Worm (Caenorhabditis elegans): ENCODE data around the gene hrg-6.

Gene hrg-6

ce11 chrIV:11036222-11036621, 3.8 kb downstream of the hrg-6 start, which contains the start of gene fkb-1 (continued):
- TF ChIP-seq ZK546.5 (tag; optimal IDR thresholded peaks at IDR 0.05) = no peak
- TF ChIP-seq elt-2 (tag; optimal IDR thresholded peaks at IDR 0.05) = peak; percentile 35
- TF ChIP-seq fkh-2 (tag; optimal IDR thresholded peaks at IDR 0.05) = no peak

- TF ChIP-seq ZK546.5 (tag; optimal IDR thresholded peaks at IDR 0.05) = no peak
- TF ChIP-seq hmg-11 (tag; optimal IDR thresholded peaks at IDR 0.05) = no peak
- no peak for TF ChIP-seq daf-12 (tag; optimal IDR thresholded peaks at IDR 0.05)
- no peak for TF ChIP-seq nhr-23 (tag; optimal IDR thresholded peaks at IDR 0.05)
- TF ChIP-seq nhr-76 (tag; optimal IDR thresholded peaks at IDR 0.05) = no peak
- TF ChIP-seq nhr-77 (tag; optimal IDR thresholded peaks at IDR 0.05) = peak; percentile 26
- no peak for TF ChIP-seq fkh-2 (tag; optimal IDR thresholded peaks at IDR 0.05)
- TF ChIP-seq elt-1 (tag; optimal IDR thresholded peaks at IDR 0.05) = no peak
- TF ChIP-seq jun-1 (tag; optimal IDR thresholded peaks at IDR 0.05) = no peak
- TF ChIP-seq ztf-4 (tag; optimal IDR thresholded peaks at IDR 0.05) = no peak
- TF ChIP-seq pqm-1 (tag; optimal IDR thresholded peaks at IDR 0.05) = peak; percentile 45
- no peak for TF ChIP-seq eor-1 (tag; optimal IDR thresholded peaks at IDR 0.05)
- TF ChIP-seq mml-1 (tag; optimal IDR thresholded peaks at IDR 0.05) = no peak
- no peak for TF ChIP-seq egl-27 (tag; optimal IDR thresholded peaks at IDR 0.05)
- no peak for TF ChIP-seq tbx-2 (tag; optimal IDR thresholded peaks at IDR 0.05)
- peak; percentile 69 for TF ChIP-seq elt-2 (tag; optimal IDR thresholded peaks at IDR 0.05)
- TF ChIP-seq ceh-16 (tag; optimal IDR thresholded peaks at IDR 0.05) = no peak
Observed at ce11 chrIV:11037118-11037719, 4.8 kb downstream of the hrg-6 start.

ce11 chrIV:11038218-11038617, 5.8 kb downstream of the hrg-6 start:
- TF ChIP-seq nhr-28 (tag; optimal IDR thresholded peaks at IDR 0.05) (no peak), ztf-4 (tag; optimal IDR thresholded peaks at IDR 0.05) (no peak), pha-4 (tag; optimal IDR thresholded peaks at IDR 0.05) (no peak), daf-12 (tag; optimal IDR thresholded peaks at IDR 0.05) (no peak), nfya-1 (tag; optimal IDR thresholded peaks at IDR 0.05; ENCODE audit: insufficient read depth) (no peak), ama-1 (optimal IDR thresholded peaks at IDR 0.05) (no peak), ZK546.5 (tag; optimal IDR thresholded peaks at IDR 0.05) (no peak), pqm-1 (tag; optimal IDR thresholded peaks at IDR 0.05) (no peak), hmg-11 (tag; optimal IDR thresholded peaks at IDR 0.05) (no peak), unc-62 (GFP tag; optimal IDR thresholded peaks at IDR 0.05) (no peak), egl-27 (tag; optimal IDR thresholded peaks at IDR 0.05) (no peak)

ce11 chrIV:11038618-11038664, 6.1 kb downstream of the hrg-6 start, which contains the start of gene kdin-1:
TSS of gene kdin-1 (plus strand) at chrIV:11038655.
- no peak for TF ChIP-seq lin-15B (tag; optimal IDR thresholded peaks at IDR 0.05)
- no peak for TF ChIP-seq elt-2 (tag; optimal IDR thresholded peaks at IDR 0.05)

ce11 chrIV:11038665-11039064, 6.3 kb downstream of the hrg-6 start:
- TF ChIP-seq elt-1 (tag; optimal IDR thresholded peaks at IDR 0.05) = no peak
- no peak for TF ChIP-seq mdl-1 (tag; optimal IDR thresholded peaks at IDR 0.05)
- TF ChIP-seq elt-3 (tag; optimal IDR thresholded peaks at IDR 0.05) = no peak
- no peak for TF ChIP-seq nhr-23 (tag; optimal IDR thresholded peaks at IDR 0.05)
- no peak for TF ChIP-seq ZK546.5 (tag; optimal IDR thresholded peaks at IDR 0.05)
- TF ChIP-seq lin-15B (tag; optimal IDR thresholded peaks at IDR 0.05) = no peak
- TF ChIP-seq unc-39 (tag; optimal IDR thresholded peaks at IDR 0.05) = no peak
- TF ChIP-seq daf-12 (tag; optimal IDR thresholded peaks at IDR 0.05) = no peak
- TF ChIP-seq fos-1 (tag; optimal IDR thresholded peaks at IDR 0.05) = no peak
- peak; percentile 28 for TF ChIP-seq nfya-1 (tag; optimal IDR thresholded peaks at IDR 0.05; ENCODE audit: insufficient read depth)
- TF ChIP-seq unc-62 (GFP tag; optimal IDR thresholded peaks at IDR 0.05) = no peak
- no peak for TF ChIP-seq skn-1 (tag; optimal IDR thresholded peaks at IDR 0.05)
- TF ChIP-seq ama-1 (optimal IDR thresholded peaks at IDR 0.05) = no peak
- no peak for TF ChIP-seq aly-2 (tag; optimal IDR thresholded peaks at IDR 0.05)
- no peak for TF ChIP-seq lsy-12 (tag; optimal IDR thresholded peaks at IDR 0.05)
- TF ChIP-seq ztf-11 (tag; optimal IDR thresholded peaks at IDR 0.05) = no peak
- no peak for TF ChIP-seq nhr-12 (tag; optimal IDR thresholded peaks at IDR 0.05)
- TF ChIP-seq egl-5 (tag; optimal IDR thresholded peaks at IDR 0.05) = no peak
- TF ChIP-seq nhr-76 (tag; optimal IDR thresholded peaks at IDR 0.05) = no peak
- TF ChIP-seq ceh-28 (tag; optimal IDR thresholded peaks at IDR 0.05) = no peak
- peak; percentile 55 for TF ChIP-seq hmg-11 (tag; optimal IDR thresholded peaks at IDR 0.05)
- peak; percentile 50 for TF ChIP-seq snpc-4 (tag; optimal IDR thresholded peaks at IDR 0.05)
- TF ChIP-seq fkh-10 (GFP tag; optimal IDR thresholded peaks at IDR 0.05) = no peak
- peak; percentile 20 for TF ChIP-seq pha-4 (tag; optimal IDR thresholded peaks at IDR 0.05)
- TF ChIP-seq nhr-25 (tag; optimal IDR thresholded peaks at IDR 0.05) = no peak
